Worm (Caenorhabditis elegans): ENCODE results near the gene Y53F4B.5.

ce11 chrII:14940980-14941379 lies 42.8 kb downstream of the Y53F4B.5 start:
- TF ChIP-seq elt-1 (tag; optimal IDR thresholded peaks at IDR 0.05; ENCODE audit: borderline replicate concordance, insufficient read depth) (no peak), nhr-12 (tag; optimal IDR thresholded peaks at IDR 0.05) (no peak), unc-62 (GFP tag; optimal IDR thresholded peaks at IDR 0.05) (no peak), lsy-2 (tag; optimal IDR thresholded peaks at IDR 0.05) (no peak), nhr-237 (tag; optimal IDR thresholded peaks at IDR 0.05) (no peak), lin-32 (GFP tag; optimal IDR thresholded peaks at IDR 0.05) (no peak), sem-2 (GFP tag; optimal IDR thresholded peaks at IDR 0.05) (no peak), snpc-4 (tag; optimal IDR thresholded peaks at IDR 0.05) (no peak), ztf-11 (tag; optimal IDR thresholded peaks at IDR 0.05) (no peak), M03D4.4 (tag; optimal IDR thresholded peaks at IDR 0.05) (no peak), pha-4 (tag; optimal IDR thresholded peaks at IDR 0.05) (no peak), elt-3 (tag; optimal IDR thresholded peaks at IDR 0.05) (no peak)
